Worm (Caenorhabditis elegans) whole organism, L2 larva: ENCODE measurements around the gene R08C7.12.

Source experiments
- C34F6.9 ChIP-seq: fragments of 150-350 bp; optimal IDR thresholded peaks from 2 replicates; lab custom pipeline; 2014; ENCODE audit warnings: missing biosample characterization, missing genetic modification characterization
- F13H6.1 ChIP-seq: sonication (generic microtip); optimal IDR thresholded peaks from 2 replicates; lab custom pipeline; 2016; ENCODE audit warnings: missing genetic modification characterization, missing compliant biosample characterization
- R02D3.7 ChIP-seq: fragments of 150-350 bp; optimal IDR thresholded peaks from 2 replicates; lab custom pipeline; 2014; ENCODE audit warnings: missing biosample characterization, missing genetic modification characterization
- Y55F3AM.14 ChIP-seq: fragments of 200-800 bp; sonication (Bioruptor generic); optimal IDR thresholded peaks from 2 replicates; lab custom pipeline; 2018; ENCODE audit warnings: mild to moderate bottlenecking, missing genetic modification characterization, missing compliant biosample characterization
- alr-1 ChIP-seq: fragments of 150-350 bp; optimal IDR thresholded peaks from 2 replicates; lab custom pipeline; 2014; ENCODE audit warnings: missing biosample characterization, missing genetic modification characterization
- aly-2 ChIP-seq: fragments of 150-350 bp; optimal IDR thresholded peaks from 2 replicates; lab custom pipeline; 2014; ENCODE audit warnings: missing biosample characterization, missing genetic modification characterization
- ama-1 ChIP-seq: fragments of 150-350 bp; optimal IDR thresholded peaks from 2 replicates; lab custom pipeline; 2018; ENCODE audit warnings: inconsistent platforms
- ceh-82 ChIP-seq: fragments of 150-350 bp; optimal IDR thresholded peaks from 2 replicates; lab custom pipeline; 2014; ENCODE audit warnings: missing biosample characterization, missing genetic modification characterization
- crh-2 ChIP-seq: sonication (generic microtip); optimal IDR thresholded peaks from 2 replicates; lab custom pipeline; 2017; ENCODE audit warnings: missing biosample characterization, missing genetic modification characterization
- dmd-4 ChIP-seq: sonication (generic microtip); optimal IDR thresholded peaks from 2 replicates; lab custom pipeline; 2017; ENCODE audit warnings: missing biosample characterization, missing genetic modification characterization
- elt-3 ChIP-seq: sonication (generic microtip); optimal IDR thresholded peaks from 2 replicates; lab custom pipeline; 2017; ENCODE audit warnings: missing biosample characterization, missing genetic modification characterization
- gmeb-1 ChIP-seq: fragments of 150-350 bp; optimal IDR thresholded peaks from 2 replicates; lab custom pipeline; 2014; ENCODE audit warnings: missing biosample characterization, missing genetic modification characterization
- lin-11 ChIP-seq: fragments of 150-350 bp; sonication (generic microtip); optimal IDR thresholded peaks from 2 replicates; lab custom pipeline; 2014; ENCODE audit warnings: missing biosample characterization, missing genetic modification characterization, inconsistent platforms, mixed read lengths
- lin-13 ChIP-seq: fragments of 150-350 bp; optimal IDR thresholded peaks from 2 replicates; lab custom pipeline; 2014; ENCODE audit warnings: missing biosample characterization, missing genetic modification reagents, missing genetic modification characterization
- lin-39 ChIP-seq: fragments of 150-350 bp; optimal IDR thresholded peaks from 2 replicates; lab custom pipeline; 2014; ENCODE audit warnings: missing biosample characterization, missing genetic modification reagents, missing genetic modification characterization
- lsy-2 ChIP-seq, 2 experiments: fragments of 150-350 bp in 1 of 2; sonication (generic microtip) in 1 of 2; optimal IDR thresholded peaks; 2 replicates each; lab custom pipeline; 2014 to 2017; ENCODE audit warnings: missing biosample characterization in 2 of 2, missing genetic modification characterization in 2 of 2
- mab-5 ChIP-seq: fragments of 150-350 bp; optimal IDR thresholded peaks from 2 replicates; lab custom pipeline; 2014; ENCODE audit warnings: missing biosample characterization, missing genetic modification characterization
- mbf-1 ChIP-seq: sonication (generic microtip); optimal IDR thresholded peaks from 2 replicates; lab custom pipeline; 2017; ENCODE audit warnings: missing biosample characterization, missing genetic modification characterization
- mdl-1 ChIP-seq, 2 experiments: fragments of 150-350 bp in 1 of 2; sonication (generic microtip) in 1 of 2; optimal IDR thresholded peaks; 2 replicates each; lab custom pipeline; 2017; ENCODE audit warnings: missing biosample characterization in 2 of 2, missing genetic modification characterization in 2 of 2
- nhr-10 ChIP-seq: sonication (generic microtip); optimal IDR thresholded peaks from 2 replicates; lab custom pipeline; 2017; ENCODE audit warnings: missing biosample characterization, missing genetic modification characterization
- nhr-11 ChIP-seq: fragments of 150-350 bp; optimal IDR thresholded peaks from 2 replicates; lab custom pipeline; 2014; ENCODE audit warnings: missing biosample characterization, missing genetic modification characterization
- nhr-12 ChIP-seq: fragments of 150-350 bp; optimal IDR thresholded peaks from 2 replicates; lab custom pipeline; 2014; ENCODE audit warnings: missing biosample characterization, missing genetic modification characterization
- nhr-129 ChIP-seq: fragments of 150-350 bp; optimal IDR thresholded peaks from 2 replicates; lab custom pipeline; 2014; ENCODE audit warnings: missing biosample characterization, missing genetic modification characterization
- nhr-21 ChIP-seq: fragments of 150-350 bp; optimal IDR thresholded peaks from 2 replicates; lab custom pipeline; 2014; ENCODE audit warnings: missing biosample characterization, missing genetic modification characterization
- nhr-237 ChIP-seq: fragments of 150-350 bp; optimal IDR thresholded peaks from 2 replicates; lab custom pipeline; 2014; ENCODE audit warnings: missing biosample characterization, missing genetic modification characterization
- nhr-77 ChIP-seq: fragments of 150-350 bp; optimal IDR thresholded peaks from 2 replicates; lab custom pipeline; 2014; ENCODE audit warnings: missing biosample characterization, missing genetic modification characterization
- sma-3 ChIP-seq: sonication (generic microtip); optimal IDR thresholded peaks from 2 replicates; lab custom pipeline; 2016; ENCODE audit warnings: missing genetic modification reagents, missing genetic modification characterization, missing compliant biosample characterization
- sma-9 ChIP-seq, 2 experiments: fragments of 150-350 bp in 1 of 2; sonication (generic microtip) in 1 of 2; optimal IDR thresholded peaks; 2 replicates each; lab custom pipeline; 2014 to 2016; ENCODE audit warnings: missing genetic modification characterization in 2 of 2, mild to moderate bottlenecking in 1 of 2, missing biosample characterization in 1 of 2, missing compliant biosample characterization in 1 of 2, missing genetic modification reagents in 1 of 2, moderate library complexity in 1 of 2
- snpc-4 ChIP-seq: fragments of 150-350 bp; optimal IDR thresholded peaks from 2 replicates; lab custom pipeline; 2014; ENCODE audit warnings: missing biosample characterization, missing genetic modification characterization
- unc-39 ChIP-seq: fragments of 150-350 bp; optimal IDR thresholded peaks from 2 replicates; lab custom pipeline; 2014; ENCODE audit warnings: missing biosample characterization, missing genetic modification characterization
- unc-55 ChIP-seq: fragments of 150-350 bp; sonication (generic microtip); optimal IDR thresholded peaks from 3 replicates; lab custom pipeline; 2014; ENCODE audit warnings: missing biosample characterization, missing genetic modification reagents, missing genetic modification characterization
- unc-62 ChIP-seq: fragments of 150-350 bp; optimal IDR thresholded peaks from 2 replicates; lab custom pipeline; 2014; ENCODE audit warnings: missing biosample characterization, missing genetic modification reagents, missing genetic modification characterization
- zag-1 ChIP-seq: fragments of 150-350 bp; optimal IDR thresholded peaks from 2 replicates; lab custom pipeline; 2014; ENCODE audit warnings: missing biosample characterization, missing genetic modification characterization
- ztf-11 ChIP-seq: sonication (generic microtip); optimal IDR thresholded peaks from 2 replicates; lab custom pipeline; 2017; ENCODE audit warnings: missing biosample characterization, missing genetic modification characterization
- ztf-4 ChIP-seq: fragments of 150-350 bp; optimal IDR thresholded peaks from 2 replicates; lab custom pipeline; 2014; ENCODE audit warnings: missing biosample characterization, missing genetic modification characterization

The R08C7.12 gene

DNA sequence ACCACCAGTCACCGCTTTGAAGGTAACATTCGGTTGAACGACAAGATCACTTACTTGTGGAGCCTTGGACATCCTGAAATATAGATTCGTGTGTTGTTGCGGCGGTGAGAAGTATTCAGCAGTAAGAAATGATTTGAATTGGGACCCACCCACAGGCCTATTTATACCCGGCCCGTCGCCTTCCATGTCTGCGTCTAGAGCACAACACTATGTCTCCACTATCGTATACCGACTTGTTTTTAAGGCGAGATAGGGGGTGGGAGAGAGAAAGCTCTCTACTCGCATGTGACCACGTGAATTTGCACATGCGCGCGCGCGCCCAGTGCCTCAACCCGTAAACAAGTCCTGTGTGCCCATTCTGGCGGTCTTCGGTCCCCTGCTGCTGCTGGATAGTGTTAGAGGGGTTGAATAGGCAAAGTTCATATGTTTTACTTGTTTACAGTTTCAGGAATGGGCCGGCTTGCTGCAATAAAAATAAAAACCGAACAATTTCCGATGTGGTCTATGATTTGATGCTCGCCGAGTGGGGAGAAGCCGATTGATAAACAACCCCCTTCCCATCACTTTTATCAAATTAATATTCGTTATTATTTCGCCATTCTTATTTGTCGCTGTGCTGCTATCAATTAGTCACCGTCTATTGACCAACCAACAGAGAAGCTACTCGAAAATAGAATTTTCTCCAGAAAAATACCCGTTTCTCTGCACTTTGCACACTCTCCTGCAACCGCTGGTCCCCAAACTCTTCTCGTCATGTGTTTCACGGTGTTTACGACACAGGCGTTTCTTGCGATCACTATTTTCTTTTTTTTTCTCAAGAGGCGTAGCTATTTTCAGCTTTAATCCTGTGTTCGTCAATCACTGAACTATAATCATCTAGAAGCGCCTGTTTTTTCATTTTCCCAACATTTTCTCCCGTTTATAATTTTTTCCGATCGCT, 20.5 kb downstream of the R08C7.12 start (continued):
- no peak for TF ChIP-seq unc-62 (GFP tag; lab: Kevin White, UChicago)
- TF ChIP-seq unc-39, result no peak
- peak; percentile 72 for TF ChIP-seq C34F6.9
- TF ChIP-seq nhr-11 (tag; lab: Kevin White, UChicago), result no peak
- TF ChIP-seq nhr-10 (tag; lab: Kevin White, UChicago), result no peak
- no peak for TF ChIP-seq elt-3 (tag; lab: Kevin White, UChicago)
- TF ChIP-seq mdl-1 (tag; optimal IDR thresholded peaks at IDR 0.05; lab: Kevin White, UChicago), result peak; percentile 56 to 91
- TF ChIP-seq nhr-77 (tag; lab: Kevin White, UChicago), result no peak
- no peak for TF ChIP-seq ztf-11 (tag; lab: Kevin White, UChicago)
- TF ChIP-seq snpc-4 (tag; lab: Kevin White, UChicago), result no peak
- TF ChIP-seq alr-1 (tag; lab: Kevin White, UChicago), result no peak
- TF ChIP-seq ztf-4 (tag; lab: Kevin White, UChicago), result no peak
- TF ChIP-seq dmd-4 (tag; lab: Kevin White, UChicago), result no peak
- no peak for TF ChIP-seq ceh-82

DNA sequence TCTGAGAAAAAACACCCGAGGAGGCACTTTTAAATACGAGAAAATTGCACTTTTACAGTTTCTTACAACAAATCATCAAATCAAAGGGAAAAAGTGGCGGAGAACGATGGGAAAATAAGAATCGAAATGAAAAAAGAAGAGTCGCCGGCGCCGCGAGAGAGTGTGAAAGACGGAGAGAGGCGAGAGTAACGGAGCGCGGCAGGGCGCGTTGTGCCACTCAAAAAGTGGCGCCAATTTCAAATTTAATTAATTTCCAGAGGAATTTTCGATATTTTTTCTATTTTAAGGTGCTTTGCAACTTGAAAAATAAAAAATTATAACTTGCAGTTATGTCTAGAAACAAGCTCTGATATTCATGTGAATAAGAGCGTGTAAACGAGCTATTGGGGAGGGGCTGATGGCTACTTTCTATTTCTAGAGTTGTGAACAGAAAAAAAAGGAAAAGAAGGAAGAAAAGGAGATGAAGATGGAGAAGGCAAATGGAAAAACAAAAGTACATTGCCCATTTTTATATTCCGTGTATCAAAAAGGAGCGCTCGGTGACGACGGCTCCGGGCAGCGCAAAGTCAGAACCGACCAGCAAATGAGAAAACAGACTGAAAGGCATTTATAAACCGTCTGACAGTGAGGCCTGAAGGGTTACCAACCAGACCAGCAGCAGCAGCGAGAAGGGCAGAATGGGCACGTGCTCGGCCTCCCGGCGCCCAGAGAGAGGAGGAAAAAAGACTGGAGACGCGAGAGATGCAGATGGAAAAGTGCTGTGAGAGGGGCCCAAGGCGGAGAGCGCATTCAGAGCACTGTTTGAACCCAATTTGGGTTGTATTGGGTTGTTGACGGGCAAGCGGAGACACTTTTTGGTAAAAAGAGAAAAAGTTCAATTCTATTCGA, 21.6 kb downstream of the R08C7.12 start:
- TF ChIP-seq nhr-21 (tag; lab: Kevin White, UChicago), result no peak
- no peak for TF ChIP-seq alr-1 (tag; lab: Kevin White, UChicago)
- no peak for TF ChIP-seq nhr-237 (tag; lab: Kevin White, UChicago)
- TF ChIP-seq mab-5 (tag; lab: Kevin White, UChicago), result no peak
- TF ChIP-seq lin-13 (GFP tag; lab: Kevin White, UChicago), result no peak
- no peak for TF ChIP-seq zag-1
- TF ChIP-seq aly-2, result no peak
- TF ChIP-seq unc-55 (GFP tag; lab: Kevin White, UChicago), result peak; percentile 31
- TF ChIP-seq ztf-4 (tag; lab: Kevin White, UChicago), result no peak
- TF ChIP-seq nhr-11 (tag; lab: Kevin White, UChicago), result no peak
- TF ChIP-seq sma-9 (GFP tag; optimal IDR thresholded peaks at IDR 0.05; lab: Kevin White, UChicago), result peak; percentile 50
- no peak for TF ChIP-seq sma-9 (tag; optimal IDR thresholded peaks at IDR 0.05; lab: Kevin White, UChicago)
- TF ChIP-seq Y55F3AM.14 (GFP tag; lab: Kevin White, UChicago), result no peak
- peak; percentile 56 for TF ChIP-seq F13H6.1 (tag; lab: Kevin White, UChicago)
- peak; percentile 71 to 85 for TF ChIP-seq mdl-1 (tag; optimal IDR thresholded peaks at IDR 0.05; lab: Kevin White, UChicago)
- no peak for TF ChIP-seq ama-1 (lab: Kevin White, UChicago)
- no peak for TF ChIP-seq R02D3.7 (tag; lab: Kevin White, UChicago)
- peak; percentile 69 for TF ChIP-seq nhr-129 (tag; lab: Kevin White, UChicago)
- no peak for TF ChIP-seq mbf-1 (tag; lab: Kevin White, UChicago)
- TF ChIP-seq lin-39, result no peak
- TF ChIP-seq nhr-12 (tag; lab: Kevin White, UChicago), result no peak
- TF ChIP-seq crh-2 (tag; lab: Kevin White, UChicago), result no peak
- TF ChIP-seq lin-11 (tag; lab: Kevin White, UChicago), result no peak
- TF ChIP-seq sma-3 (GFP tag; lab: Kevin White, UChicago), result peak; percentile 5
- peak; percentile 41 for TF ChIP-seq gmeb-1 (tag; lab: Kevin White, UChicago)
- TF ChIP-seq lsy-2 (tag; optimal IDR thresholded peaks at IDR 0.05; lab: Kevin White, UChicago), result peak in 1 of 2 experiments; percentile 28
